Fruit fly (Drosophila melanogaster) whole organism, prepupa: ENCODE results near the gene CG32820.

Source experiments
- Blimp-1 ChIP-seq: fragments of 200-800 bp; sonication (Bioruptor generic); optimal IDR thresholded peaks from 3 replicates; lab custom pipeline; 2017; ENCODE audit warnings: missing biosample characterization, missing genetic modification characterization, mild to moderate bottlenecking, moderate library complexity, missing genetic modification reagents
- CG10669 ChIP-seq: fragments of 200-800 bp; sonication (Bioruptor generic); optimal IDR thresholded peaks from 3 replicates; lab custom pipeline; 2018; ENCODE audit warnings: missing biosample characterization, mild to moderate bottlenecking, missing genetic modification characterization, moderate library complexity
- CG11294 ChIP-seq: fragments of 200-800 bp; sonication (Bioruptor generic); IDR thresholded peaks from 2 replicates; pipeline ENCODE4 v1.3.6; 2022; ENCODE audit warnings: missing biosample characterization, missing genetic modification characterization
- CG11902 ChIP-seq: fragments of 200-800 bp; sonication (Bioruptor generic); optimal IDR thresholded peaks from 3 replicates; lab custom pipeline; 2016; ENCODE audit warnings: missing biosample characterization, missing genetic modification characterization
- CG3032 ChIP-seq: fragments of 200-800 bp; optimal IDR thresholded peaks from 2 replicates; lab custom pipeline; 2019; ENCODE audit warnings: missing biosample characterization, mild to moderate bottlenecking, missing genetic modification characterization, moderate library complexity
- CG32006 ChIP-seq: fragments of 200-800 bp; sonication (Bioruptor generic); optimal IDR thresholded peaks from 3 replicates; lab custom pipeline; 2017; ENCODE audit warnings: missing biosample characterization, mild to moderate bottlenecking, missing genetic modification characterization
- CG3919 ChIP-seq: fragments of 200-800 bp; sonication (Bioruptor generic); optimal IDR thresholded peaks from 3 replicates; lab custom pipeline; 2016; ENCODE audit warnings: missing biosample characterization, missing genetic modification characterization
- CG4318 ChIP-seq: fragments of 200-800 bp; sonication (Bioruptor generic); optimal IDR thresholded peaks from 3 replicates; lab custom pipeline; 2017; ENCODE audit warnings: missing biosample characterization, mild to moderate bottlenecking, missing genetic modification characterization
- CG6276 ChIP-seq: fragments of 200-800 bp; sonication (Bioruptor generic); optimal IDR thresholded peaks from 2 replicates; lab custom pipeline; 2017; ENCODE audit warnings: missing biosample characterization, mild to moderate bottlenecking, missing genetic modification characterization
- CG6808 ChIP-seq: fragments of 200-800 bp; sonication (Bioruptor generic); optimal IDR thresholded peaks from 3 replicates; lab custom pipeline; 2017; ENCODE audit warnings: missing biosample characterization, missing genetic modification characterization, mild to moderate bottlenecking, moderate library complexity, missing genetic modification reagents
- CG7368 ChIP-seq: fragments of 200-800 bp; sonication (Bioruptor generic); optimal IDR thresholded peaks from 3 replicates; lab custom pipeline; 2016; ENCODE audit warnings: missing biosample characterization, missing genetic modification characterization
- CG8119 ChIP-seq: fragments of 200-800 bp; sonication (Bioruptor generic); IDR thresholded peaks from 3 replicates; pipeline ENCODE4 v1.3.6; 2022; ENCODE audit warnings: missing biosample characterization, missing genetic modification characterization
- CG8319 ChIP-seq: fragments of 200-800 bp; sonication (Bioruptor generic); optimal IDR thresholded peaks from 3 replicates; lab custom pipeline; 2016; ENCODE audit warnings: missing biosample characterization, missing genetic modification characterization
- CG8632 ChIP-seq: fragments of 200-800 bp; sonication (Bioruptor generic); optimal IDR thresholded peaks from 3 replicates; lab custom pipeline; 2016; ENCODE audit warnings: missing biosample characterization, missing genetic modification characterization
- CG9139 ChIP-seq: fragments of 200-800 bp; sonication (Bioruptor generic); optimal IDR thresholded peaks from 3 replicates; lab custom pipeline; 2017; ENCODE audit warnings: missing biosample characterization, mild to moderate bottlenecking, missing genetic modification characterization
- Eip75B ChIP-seq: fragments of 200-800 bp; sonication (Bioruptor generic); optimal IDR thresholded peaks from 3 replicates; lab custom pipeline; 2016; ENCODE audit warnings: missing biosample characterization, missing genetic modification characterization
- Eip78C ChIP-seq: fragments of 200-800 bp; sonication (Bioruptor generic); peaks from one replicate; lab custom pipeline; 2016; ENCODE audit warnings: missing biosample characterization, missing genetic modification characterization
- Eip93F ChIP-seq: fragments of 200-800 bp; sonication (Bioruptor generic); optimal IDR thresholded peaks from 2 replicates; lab custom pipeline; 2016; ENCODE audit warnings: missing biosample characterization, mild to moderate bottlenecking, missing genetic modification characterization
- Ets21C ChIP-seq: fragments of 200-800 bp; sonication (Bioruptor generic); optimal IDR thresholded peaks from 3 replicates; lab custom pipeline; 2016; ENCODE audit warnings: missing biosample characterization, missing genetic modification characterization
- Ets96B ChIP-seq: fragments of 200-800 bp; optimal IDR thresholded peaks from 2 replicates; lab custom pipeline; 2019; ENCODE audit warnings: missing biosample characterization, mild to moderate bottlenecking, missing genetic modification characterization, moderate library complexity
- Gug ChIP-seq: fragments of 200-800 bp; sonication (Bioruptor generic); IDR thresholded peaks from 2 replicates; pipeline ENCODE4 v1.3.6; 2022; ENCODE audit warnings: missing biosample characterization, missing genetic modification characterization
- Hr4 ChIP-seq: fragments of 200-800 bp; sonication (Bioruptor generic); optimal IDR thresholded peaks from 3 replicates; lab custom pipeline; 2016; ENCODE audit warnings: missing biosample characterization, missing genetic modification characterization
- Met ChIP-seq: fragments of 200-800 bp; sonication (Bioruptor generic); optimal IDR thresholded peaks from 3 replicates; lab custom pipeline; 2016; ENCODE audit warnings: missing biosample characterization, missing genetic modification characterization
- OdsH ChIP-seq: fragments of 200-800 bp; sonication (Bioruptor generic); optimal IDR thresholded peaks from 3 replicates; lab custom pipeline; 2016; ENCODE audit warnings: missing biosample characterization, missing genetic modification characterization
- Smox ChIP-seq: fragments of 200-800 bp; sonication (Bioruptor generic); optimal IDR thresholded peaks from 3 replicates; lab custom pipeline; 2016; ENCODE audit warnings: missing biosample characterization, missing genetic modification characterization
- Sox102F ChIP-seq: fragments of 200-800 bp; sonication (Bioruptor generic); optimal IDR thresholded peaks from 2 replicates; lab custom pipeline; 2016; ENCODE audit warnings: missing biosample characterization, mild to moderate bottlenecking, missing genetic modification characterization
- Sox14 ChIP-seq: fragments of 200-800 bp; sonication (Bioruptor generic); optimal IDR thresholded peaks from 3 replicates; lab custom pipeline; 2016; ENCODE audit warnings: missing biosample characterization, missing genetic modification characterization
- Sox15 ChIP-seq: fragments of 200-800 bp; sonication (Bioruptor generic); optimal IDR thresholded peaks from 3 replicates; lab custom pipeline; 2016; ENCODE audit warnings: missing biosample characterization, missing genetic modification characterization
- achi ChIP-seq: fragments of 200-800 bp; sonication (Bioruptor generic); optimal IDR thresholded peaks from 3 replicates; lab custom pipeline; 2016; ENCODE audit warnings: missing biosample characterization, missing genetic modification characterization
- cyc ChIP-seq: fragments of 200-800 bp; sonication (Bioruptor generic); optimal IDR thresholded peaks from 3 replicates; lab custom pipeline; 2016; ENCODE audit warnings: missing biosample characterization, missing genetic modification characterization
- dac ChIP-seq: fragments of 200-800 bp; sonication (Bioruptor generic); optimal IDR thresholded peaks from 2 replicates; lab custom pipeline; 2017; ENCODE audit warnings: missing biosample characterization, mild to moderate bottlenecking, missing genetic modification characterization
- eg ChIP-seq: fragments of 200-800 bp; sonication (Bioruptor generic); IDR thresholded peaks from 3 replicates; pipeline ENCODE4 v1.3.6; 2022; ENCODE audit warnings: missing biosample characterization, missing genetic modification characterization
- fd59A ChIP-seq: fragments of 200-800 bp; sonication (Bioruptor generic); optimal IDR thresholded peaks from 2 replicates; lab custom pipeline; 2017; ENCODE audit warnings: missing biosample characterization, mild to moderate bottlenecking, missing genetic modification characterization, missing genetic modification reagents
- fkh ChIP-seq: fragments of 200-800 bp; sonication (Bioruptor generic); optimal IDR thresholded peaks from 3 replicates; lab custom pipeline; 2017; ENCODE audit warnings: missing biosample characterization, mild to moderate bottlenecking, missing genetic modification characterization, moderate library complexity
- salr ChIP-seq, 2 experiments: fragments of 200-800 bp; sonication (Bioruptor generic); optimal IDR thresholded peaks; 3 replicates each; lab custom pipeline; 2016 to 2018; ENCODE audit warnings: missing biosample characterization in 2 of 2, missing genetic modification characterization in 2 of 2, mild to moderate bottlenecking in 1 of 2
- ss ChIP-seq, 2 experiments: fragments of 200-800 bp; sonication (Bioruptor generic); optimal IDR thresholded peaks; 2 replicates in 1 of 2; 3 replicates in 1 of 2; lab custom pipeline; 2017 to 2018; ENCODE audit warnings: mild to moderate bottlenecking in 2 of 2, missing biosample characterization in 2 of 2, missing genetic modification characterization in 2 of 2, moderate library complexity in 1 of 2
- topi ChIP-seq: fragments of 200-800 bp; sonication (Bioruptor generic); optimal IDR thresholded peaks from 3 replicates; lab custom pipeline; 2016; ENCODE audit warnings: missing biosample characterization, missing genetic modification characterization

The CG32820 gene

dm6 chrX:21589937-21590336 lies 25.1 kb downstream of the CG32820 start (continued):
- TF ChIP-seq Sox102F (GFP tag; lab: Kevin White, UChicago) (no peak), Eip93F (GFP tag; lab: Kevin White, UChicago) (no peak), dac (GFP tag; lab: Kevin White, UChicago) (no peak), achi (GFP tag; lab: Kevin White, UChicago) (no peak), Sox15 (GFP tag; lab: Kevin White, UChicago) (no peak), CG8319 (GFP tag; lab: Kevin White, UChicago) (no peak), Sox14 (no peak), CG4318 (no peak), Ets96B (peak; percentile 52), Smox (GFP tag; lab: Kevin White, UChicago) (no peak), CG8632 (no peak), Blimp-1 (GFP tag; lab: Kevin White, UChicago) (no peak), salr (GFP tag; optimal IDR thresholded peaks at IDR 0.05; lab: Kevin White, UChicago) (no peak), CG3919 (GFP tag; lab: Kevin White, UChicago) (peak; percentile 21), CG11902 (GFP tag; lab: Kevin White, UChicago) (no peak), topi (GFP tag; lab: Kevin White, UChicago) (peak; percentile 49)

DNA sequence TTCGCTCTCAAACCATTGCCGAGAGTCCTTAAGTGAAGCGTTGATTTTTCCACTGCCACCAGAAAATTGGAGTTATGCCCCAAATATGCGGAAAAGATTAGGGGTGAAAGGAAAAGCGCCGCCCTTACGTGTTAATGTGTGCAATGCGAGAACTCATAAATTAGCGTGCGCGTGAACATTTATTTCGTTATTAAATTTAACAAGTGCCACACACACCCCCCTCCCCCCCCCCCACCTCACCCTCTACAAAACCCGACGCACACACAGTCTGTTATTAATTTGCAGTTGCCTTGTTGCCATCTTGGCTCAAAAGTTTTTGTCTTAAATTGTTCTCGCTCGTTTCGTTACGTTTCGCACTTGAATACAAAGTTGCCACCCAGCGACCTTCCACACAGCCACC lies 27.0 kb downstream of the CG32820 start:
- TF ChIP-seq Met (GFP tag; lab: Kevin White, UChicago): no peak
- TF ChIP-seq CG7368 (GFP tag; lab: Kevin White, UChicago): no peak
- no peak for TF ChIP-seq eg
- TF ChIP-seq CG11294 (GFP tag; lab: Robert Waterston, UW): no peak
- TF ChIP-seq CG6808 (GFP tag; lab: Kevin White, UChicago): no peak
- no peak for TF ChIP-seq CG10669 (GFP tag; lab: Kevin White, UChicago)
- no peak for TF ChIP-seq Eip75B (GFP tag; lab: Kevin White, UChicago)
- no peak for TF ChIP-seq ss (GFP tag; optimal IDR thresholded peaks at IDR 0.05; lab: Kevin White, UChicago)
- no peak for TF ChIP-seq CG8632
- no peak for TF ChIP-seq CG6276
- no peak for TF ChIP-seq dac (GFP tag; lab: Kevin White, UChicago)
- TF ChIP-seq, all 60 proteins: peak for 0

dm6 chrX:21567793-21568192 lies 47.2 kb downstream of the CG32820 start:
- TF ChIP-seq fd59A (no peak), CG3032 (no peak), Eip78C (no peak), OdsH (GFP tag; lab: Kevin White, UChicago) (no peak)

DNA sequence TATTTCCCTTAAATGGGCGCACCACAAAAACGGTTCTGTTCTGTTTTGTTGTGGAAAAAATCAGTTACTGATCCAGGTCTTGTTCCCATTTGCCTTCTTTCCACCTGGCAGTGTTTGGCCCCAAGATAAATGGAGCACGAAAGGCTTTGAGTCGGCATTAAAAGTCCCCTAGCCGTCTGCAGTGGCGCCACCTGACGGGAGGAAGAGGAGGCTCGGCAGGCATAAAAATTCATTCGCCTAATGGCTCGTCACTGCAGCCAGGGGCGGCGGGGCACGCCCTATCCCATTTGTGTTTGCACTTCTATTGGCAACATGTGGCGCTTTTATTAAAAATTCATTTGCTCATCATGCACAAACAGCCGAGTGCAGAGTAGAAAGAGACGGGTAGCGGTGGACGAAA lies 49.5 kb downstream of the CG32820 start:
- TF ChIP-seq Ets96B: no peak
- no peak for TF ChIP-seq Gug (GFP tag; lab: Robert Waterston, UW)
- TF ChIP-seq Ets21C (GFP tag; lab: Kevin White, UChicago): no peak
- TF ChIP-seq Blimp-1 (GFP tag; lab: Kevin White, UChicago): no peak
- TF ChIP-seq Met (GFP tag; lab: Kevin White, UChicago): no peak
- TF ChIP-seq fkh: no peak
- TF ChIP-seq Eip78C: no peak
- no peak for TF ChIP-seq dac (GFP tag; lab: Kevin White, UChicago)
- TF ChIP-seq cyc (GFP tag; lab: Kevin White, UChicago): no peak
- no peak for TF ChIP-seq Hr4
- no peak for TF ChIP-seq CG8119 (GFP tag; lab: Robert Waterston, UW)
- TF ChIP-seq CG32006 (GFP tag; lab: Kevin White, UChicago): no peak
- no peak for TF ChIP-seq CG9139
